Worm (Caenorhabditis elegans): ENCODE results near the gene ada-2.

ce11 chrII:7269783-7270182 is 17.7 kb downstream of the ada-2 start:
- TF ChIP-seq efl-1 (optimal IDR thresholded peaks at IDR 0.05) (no peak), efl-1 (GFP tag; optimal IDR thresholded peaks at IDR 0.05 in 1 of 2) (no peak), elt-2 (tag; optimal IDR thresholded peaks at IDR 0.05) (peak; percentile 43), mdl-1 (tag; optimal IDR thresholded peaks at IDR 0.05) (no peak), unc-98 (GFP tag; IDR thresholded peaks at IDR 0.05) (no peak), unc-62 (GFP tag; optimal IDR thresholded peaks at IDR 0.05) (no peak), ama-1 (optimal IDR thresholded peaks at IDR 0.05) (no peak), skn-1 (tag; optimal IDR thresholded peaks at IDR 0.05) (no peak), hlh-17 (GFP tag; optimal IDR thresholded peaks at IDR 0.05; ENCODE audit: borderline replicate concordance) (no peak), lin-39 (tag; optimal IDR thresholded peaks at IDR 0.05) (no peak), snpc-4 (tag; optimal IDR thresholded peaks at IDR 0.05) (no peak), pqm-1 (tag; optimal IDR thresholded peaks at IDR 0.05) (no peak), irx-1 (tag; optimal IDR thresholded peaks at IDR 0.05) (no peak), nhr-71 (tag; optimal IDR thresholded peaks at IDR 0.05) (no peak), elt-3 (tag; optimal IDR thresholded peaks at IDR 0.05) (no peak)

Measured in whole organism, L1 larva.